Fruit fly (Drosophila melanogaster): ENCODE results near the gene CheB93a.

Gene CheB93a

DNA sequence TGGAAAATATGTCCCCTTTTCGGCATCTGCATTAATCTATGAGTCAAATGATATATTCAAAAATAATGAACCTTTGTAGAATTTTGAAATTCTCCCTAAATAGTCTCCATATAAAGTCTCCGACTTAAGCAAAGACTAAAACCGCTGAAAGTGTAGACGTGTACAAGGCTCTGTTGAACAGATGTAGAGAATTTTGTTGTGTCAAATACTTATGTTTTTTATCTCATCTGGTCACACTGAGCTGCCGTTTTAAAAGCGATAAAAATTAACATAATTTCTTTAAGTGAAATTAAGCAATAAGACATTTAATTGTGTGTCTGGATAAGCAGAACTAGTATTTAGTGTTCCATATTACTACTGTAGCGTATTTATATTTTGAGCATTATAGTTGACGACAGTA is 21.1 kb upstream of the CheB93a start:
- TF ChIP-seq EcR (GFP tag; optimal IDR thresholded peaks at IDR 0.05) (no peak), Pif1B (GFP tag; optimal IDR thresholded peaks at IDR 0.05) (no peak), CG8159 (tag; optimal IDR thresholded peaks at IDR 0.05) (no peak), fd96Ca (GFP tag; IDR thresholded peaks at IDR 0.05) (no peak), Pif1A (GFP tag; optimal IDR thresholded peaks at IDR 0.05) (no peak), CG34367 (tag; optimal IDR thresholded peaks at IDR 0.05) (no peak), CG4496 (GFP tag; IDR thresholded peaks at IDR 0.05) (no peak), Ets98B (GFP tag; IDR thresholded peaks at IDR 0.05) (no peak), CG14655 (GFP tag; optimal IDR thresholded peaks at IDR 0.05) (no peak)

DNA sequence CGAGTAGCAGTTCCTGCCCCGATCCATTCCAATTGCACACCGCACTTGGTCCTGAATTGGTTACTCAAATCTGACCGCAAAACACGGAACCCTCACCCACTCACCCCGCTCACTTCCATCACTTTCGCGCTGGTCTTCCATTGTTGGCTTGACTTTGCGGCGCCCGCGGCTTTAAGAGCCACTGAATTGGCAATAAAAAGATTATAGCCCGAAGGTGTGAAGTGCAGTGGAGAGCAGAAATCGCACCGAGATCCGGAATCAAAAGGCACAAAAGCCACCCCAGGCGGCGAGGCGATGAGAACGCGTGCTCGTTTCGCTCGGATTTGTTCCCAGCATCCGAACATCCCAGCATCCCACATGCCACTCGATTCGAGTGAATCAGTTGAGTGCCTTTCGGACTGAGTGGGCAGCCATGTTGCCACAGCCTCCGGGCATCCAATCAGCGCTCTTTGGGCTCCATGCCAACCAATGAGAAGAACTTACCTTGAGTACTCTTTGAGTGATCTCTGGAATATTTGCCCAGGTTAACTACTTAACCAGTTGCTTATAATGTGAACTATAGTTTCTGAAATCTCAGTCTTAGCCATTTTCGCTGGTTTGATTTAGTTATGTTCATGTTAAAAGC is 19.8 kb upstream of the CheB93a start:
- TF ChIP-seq CG15710 (tag; optimal IDR thresholded peaks at IDR 0.05) (no peak), CG4496 (GFP tag; IDR thresholded peaks at IDR 0.05) (no peak), CG8301 (tag; optimal IDR thresholded peaks at IDR 0.05) (no peak), EcR (GFP tag; optimal IDR thresholded peaks at IDR 0.05) (no peak), fd96Ca (GFP tag; IDR thresholded peaks at IDR 0.05) (no peak), Snoo (tag; optimal IDR thresholded peaks at IDR 0.05) (no peak), gl (tag; optimal IDR thresholded peaks at IDR 0.05) (no peak), CG10348 (GFP tag; IDR thresholded peaks at IDR 0.05) (no peak), Pif1B (GFP tag; optimal IDR thresholded peaks at IDR 0.05) (no peak), CG14655 (GFP tag; optimal IDR thresholded peaks at IDR 0.05) (no peak), CG12605 (GFP tag; IDR thresholded peaks at IDR 0.05) (no peak), rn (GFP tag; IDR thresholded peaks at IDR 0.05) (no peak), CG32121 (GFP tag; IDR thresholded peaks at IDR 0.05) (no peak), CG8159 (tag; optimal IDR thresholded peaks at IDR 0.05) (no peak), Ets98B (GFP tag; IDR thresholded peaks at IDR 0.05) (no peak), CG9948 (tag; optimal IDR thresholded peaks at IDR 0.05) (no peak), CG13204 (GFP tag; optimal IDR thresholded peaks at IDR 0.05) (no peak), D1 (tag; optimal IDR thresholded peaks at IDR 0.05) (no peak), CG34367 (tag; optimal IDR thresholded peaks at IDR 0.05) (no peak)

DNA sequence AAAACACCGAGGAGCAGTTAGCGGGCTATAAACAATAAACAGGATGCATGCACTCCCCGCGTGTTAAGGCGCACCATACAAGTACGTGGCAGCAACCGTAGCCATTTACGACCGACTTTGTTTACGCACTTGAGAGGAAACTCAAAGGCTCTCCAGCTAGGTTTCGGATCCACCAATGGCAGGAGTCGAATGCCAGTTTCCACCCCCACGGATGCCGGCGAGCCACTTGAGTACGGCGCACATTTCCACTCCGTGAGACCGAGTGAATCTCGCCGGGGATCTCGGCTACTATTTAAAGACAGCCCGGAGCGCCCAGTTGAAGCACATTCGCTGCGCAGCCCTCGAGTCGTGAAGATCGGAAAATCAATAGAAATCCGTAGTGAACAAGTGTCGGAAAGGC is 18.7 kb upstream of the CheB93a start, which contains the start of gene bap:
Gene bap, plus strand, starts transcription at position 317 of the 400 bp plus-strand sequence.
- TF ChIP-seq CG32121 (GFP tag; IDR thresholded peaks at IDR 0.05) (no peak), CG34367 (tag; optimal IDR thresholded peaks at IDR 0.05) (no peak), EcR (GFP tag; optimal IDR thresholded peaks at IDR 0.05) (no peak), CG9948 (tag; optimal IDR thresholded peaks at IDR 0.05) (no peak), rn (GFP tag; IDR thresholded peaks at IDR 0.05) (no peak), Pif1A (GFP tag; optimal IDR thresholded peaks at IDR 0.05) (no peak), CG17806 (tag; optimal IDR thresholded peaks at IDR 0.05) (no peak), gl (tag; optimal IDR thresholded peaks at IDR 0.05) (no peak), CG13204 (GFP tag; optimal IDR thresholded peaks at IDR 0.05) (no peak), CG12605 (GFP tag; IDR thresholded peaks at IDR 0.05) (no peak), Pif1B (GFP tag; optimal IDR thresholded peaks at IDR 0.05) (no peak), CG8159 (tag; optimal IDR thresholded peaks at IDR 0.05) (no peak), Snoo (tag; optimal IDR thresholded peaks at IDR 0.05) (no peak)

DNA sequence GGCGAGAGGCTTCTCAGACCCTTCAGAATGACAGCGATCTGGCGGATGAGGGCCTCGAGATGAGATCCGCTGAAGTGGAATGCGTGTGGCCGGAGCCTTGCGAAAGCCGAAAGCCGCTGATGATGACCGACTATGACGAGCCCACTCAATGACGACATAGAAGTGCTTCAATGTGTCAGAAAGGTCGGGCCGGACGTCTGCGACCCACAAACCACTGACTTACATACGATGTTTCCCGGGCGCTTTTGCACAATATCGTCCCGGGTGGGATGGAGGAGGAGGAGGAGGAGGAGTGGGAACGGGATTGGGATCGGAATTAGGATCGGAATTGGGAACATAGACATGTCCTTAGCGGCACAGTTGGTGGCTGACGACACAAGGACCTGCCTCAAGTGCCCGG is 16.3 kb upstream of the CheB93a start:
- TF ChIP-seq CG8159 (tag; optimal IDR thresholded peaks at IDR 0.05) (no peak), CG15710 (tag; optimal IDR thresholded peaks at IDR 0.05) (no peak), CG10348 (GFP tag; IDR thresholded peaks at IDR 0.05) (no peak), EcR (GFP tag; optimal IDR thresholded peaks at IDR 0.05) (no peak), Pif1B (GFP tag; optimal IDR thresholded peaks at IDR 0.05) (no peak), CG9948 (tag; optimal IDR thresholded peaks at IDR 0.05) (no peak), fd96Ca (GFP tag; IDR thresholded peaks at IDR 0.05) (no peak), CG4496 (GFP tag; IDR thresholded peaks at IDR 0.05) (no peak), CG32121 (GFP tag; IDR thresholded peaks at IDR 0.05) (no peak), gl (tag; optimal IDR thresholded peaks at IDR 0.05) (no peak), CG17806 (tag; optimal IDR thresholded peaks at IDR 0.05) (no peak), Snoo (tag; optimal IDR thresholded peaks at IDR 0.05) (no peak), CG34367 (tag; optimal IDR thresholded peaks at IDR 0.05) (no peak), CG12605 (GFP tag; IDR thresholded peaks at IDR 0.05) (no peak), Ets98B (GFP tag; IDR thresholded peaks at IDR 0.05) (no peak), D1 (tag; optimal IDR thresholded peaks at IDR 0.05) (no peak), CG13204 (GFP tag; optimal IDR thresholded peaks at IDR 0.05) (no peak), Pif1A (GFP tag; optimal IDR thresholded peaks at IDR 0.05) (no peak), rn (GFP tag; IDR thresholded peaks at IDR 0.05) (no peak), CG14655 (GFP tag; optimal IDR thresholded peaks at IDR 0.05) (no peak)

DNA sequence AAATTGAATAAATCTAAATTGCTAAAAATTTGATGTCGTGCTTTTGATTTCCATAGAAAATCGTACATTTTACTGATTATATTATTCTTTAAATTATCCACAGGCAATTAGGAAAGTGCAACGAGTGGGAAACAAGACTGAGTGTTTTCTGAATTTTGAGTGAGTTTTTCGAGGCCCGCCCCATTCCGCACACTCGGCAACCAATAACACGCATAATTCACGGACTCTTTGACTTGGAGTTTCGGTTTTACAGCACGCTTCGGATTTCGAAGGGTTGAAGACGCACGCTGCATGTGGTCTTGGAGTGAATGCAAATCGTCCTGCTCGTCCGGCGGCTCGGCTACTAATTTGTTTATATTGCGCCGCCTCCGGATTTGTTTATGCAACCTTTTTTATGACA is 15.0 kb upstream of the CheB93a start:
- TF ChIP-seq CG14655 (GFP tag; optimal IDR thresholded peaks at IDR 0.05), result no peak
- no peak for TF ChIP-seq Pif1A (GFP tag; optimal IDR thresholded peaks at IDR 0.05)
- no peak for TF ChIP-seq CG17806 (tag; optimal IDR thresholded peaks at IDR 0.05)
- TF ChIP-seq fd96Ca (GFP tag; IDR thresholded peaks at IDR 0.05), result no peak
- TF ChIP-seq CG32121 (GFP tag; IDR thresholded peaks at IDR 0.05), result no peak
- no peak for TF ChIP-seq CG13204 (GFP tag; optimal IDR thresholded peaks at IDR 0.05)
- TF ChIP-seq CG10348 (GFP tag; IDR thresholded peaks at IDR 0.05), result no peak
- TF ChIP-seq Pif1B (GFP tag; optimal IDR thresholded peaks at IDR 0.05), result no peak
- no peak for TF ChIP-seq EcR (GFP tag; optimal IDR thresholded peaks at IDR 0.05)
- no peak for TF ChIP-seq CG8159 (tag; optimal IDR thresholded peaks at IDR 0.05)
- no peak for TF ChIP-seq rn (GFP tag; IDR thresholded peaks at IDR 0.05)
- TF ChIP-seq gl (tag; optimal IDR thresholded peaks at IDR 0.05), result no peak
- no peak for TF ChIP-seq D1 (tag; optimal IDR thresholded peaks at IDR 0.05)
- TF ChIP-seq CG8301 (tag; optimal IDR thresholded peaks at IDR 0.05), result no peak
- no peak for TF ChIP-seq CG12605 (GFP tag; IDR thresholded peaks at IDR 0.05)
- TF ChIP-seq Snoo (tag; optimal IDR thresholded peaks at IDR 0.05), result no peak
- no peak for TF ChIP-seq CG15710 (tag; optimal IDR thresholded peaks at IDR 0.05)
- no peak for TF ChIP-seq Ets98B (GFP tag; IDR thresholded peaks at IDR 0.05)
- TF ChIP-seq CG34367 (tag; optimal IDR thresholded peaks at IDR 0.05), result no peak
